Fruit fly (Drosophila melanogaster) whole organism, embryonic: ENCODE measurements around the gene mAChR-B.

ENCODE experiments used
- Aef1 ChIP-seq: fragments of 200-800 bp; sonication (Bioruptor generic); IDR thresholded peaks from 3 replicates; pipeline ENCODE4 v1.3.6; 2022; ENCODE audit warnings: missing biosample characterization, missing genetic modification characterization
- Awh ChIP-seq: fragments of 200-800 bp; sonication (Bioruptor generic); IDR thresholded peaks from 2 replicates; pipeline ENCODE4, ENCODE4 v1.3.6; 2022; ENCODE audit warnings: missing biosample characterization, missing genetic modification characterization
- CG11560 ChIP-seq: fragments of 200-800 bp; sonication (Bioruptor generic); IDR thresholded peaks from 3 replicates; pipeline ENCODE4 v1.3.6; 2022; ENCODE audit warnings: missing biosample characterization, missing genetic modification characterization
- CG11696 ChIP-seq: fragments of 200-800 bp; sonication (Bioruptor generic); IDR thresholded peaks from 2 replicates; pipeline ENCODE4 v1.3.6; 2022; ENCODE audit warnings: missing biosample characterization, missing genetic modification characterization
- CG13296 ChIP-seq: fragments of 200-800 bp; sonication (Bioruptor generic); optimal IDR thresholded peaks from 3 replicates; lab custom pipeline; 2018; ENCODE audit warnings: missing biosample characterization, mild to moderate bottlenecking, missing genetic modification characterization
- CG13894 ChIP-seq: fragments of 200-800 bp; sonication (Bioruptor generic); optimal IDR thresholded peaks from 3 replicates; lab custom pipeline; 2018; ENCODE audit warnings: missing biosample characterization, mild to moderate bottlenecking, missing genetic modification characterization, moderate library complexity
- CG14710 ChIP-seq: fragments of 200-800 bp; sonication (Bioruptor generic); optimal IDR thresholded peaks from 3 replicates; lab custom pipeline; 2019; ENCODE audit warnings: missing biosample characterization, mild to moderate bottlenecking, missing genetic modification characterization, moderate library complexity
- CG14860 ChIP-seq: fragments of 200-800 bp; sonication (Bioruptor generic); IDR thresholded peaks from 3 replicates; pipeline ENCODE4 v1.3.6; 2022; ENCODE audit warnings: missing biosample characterization, missing genetic modification characterization; ENCODE audit not compliant: partially characterized antibody
- CG1792 ChIP-seq: fragments of 200-800 bp; sonication (Bioruptor generic); optimal IDR thresholded peaks from 2 replicates; lab custom pipeline; 2016; ENCODE audit warnings: missing biosample characterization, missing genetic modification characterization
- CG18011 ChIP-seq: fragments of 200-800 bp; sonication (Bioruptor generic); optimal IDR thresholded peaks from 2 replicates; lab custom pipeline; 2017; ENCODE audit warnings: missing biosample characterization, missing genetic modification characterization, mild to moderate bottlenecking, moderate library complexity, missing genotype
- CG18476 ChIP-seq: fragments of 200-800 bp; sonication (Bioruptor generic); optimal IDR thresholded peaks from 2 replicates; lab custom pipeline; 2016; ENCODE audit warnings: missing biosample characterization, mild to moderate bottlenecking, missing genetic modification characterization
- CG33213 ChIP-seq: fragments of 200-800 bp; sonication (Bioruptor generic); optimal IDR thresholded peaks from 3 replicates; lab custom pipeline; 2016; ENCODE audit warnings: missing biosample characterization, missing genetic modification characterization
- CG42726 ChIP-seq: fragments of 200-800 bp; sonication (Bioruptor generic); IDR thresholded peaks from 2 replicates; pipeline ENCODE4 v1.3.6; 2022; ENCODE audit warnings: missing biosample characterization, missing genetic modification characterization; ENCODE audit not compliant: partially characterized antibody
- CG4282 ChIP-seq: fragments of 200-800 bp; sonication (Bioruptor generic); optimal IDR thresholded peaks from 2 replicates; lab custom pipeline; 2016; ENCODE audit warnings: missing biosample characterization, missing genetic modification characterization
- CG4404 ChIP-seq: fragments of 200-800 bp; sonication (Bioruptor generic); IDR thresholded peaks from 2 replicates; pipeline ENCODE4 v1.3.6; 2022; ENCODE audit warnings: missing biosample characterization, missing genetic modification characterization
- CG4730 ChIP-seq: fragments of 200-800 bp; sonication (Bioruptor generic); IDR thresholded peaks from 2 replicates; pipeline ENCODE4 v1.3.6; 2022; ENCODE audit warnings: missing biosample characterization, missing genetic modification characterization
- CG6175 ChIP-seq: fragments of 200-800 bp; sonication (Bioruptor generic); IDR thresholded peaks from 3 replicates; pipeline ENCODE4 v1.3.6; 2022; ENCODE audit warnings: missing biosample characterization, missing genetic modification characterization
- CG6272 ChIP-seq: fragments of 200-800 bp; sonication (Bioruptor generic); IDR thresholded peaks from 2 replicates; pipeline ENCODE4 v1.3.6; 2022; ENCODE audit warnings: missing biosample characterization, missing genetic modification characterization
- CG6791 ChIP-seq: fragments of 200-800 bp; sonication (Bioruptor generic); IDR thresholded peaks from 3 replicates; pipeline ENCODE4 v1.3.6; 2022; ENCODE audit warnings: missing biosample characterization, missing genetic modification characterization; ENCODE audit not compliant: partially characterized antibody
- CG7786 ChIP-seq: fragments of 200-800 bp; sonication (Bioruptor generic); optimal IDR thresholded peaks from 2 replicates; lab custom pipeline; 2016; ENCODE audit warnings: missing biosample characterization, missing genetic modification characterization
- CG9817 ChIP-seq: fragments of 200-800 bp; sonication (Bioruptor generic); optimal IDR thresholded peaks from 2 replicates; lab custom pipeline; 2018; ENCODE audit warnings: missing biosample characterization, mild to moderate bottlenecking, missing genetic modification characterization, moderate library complexity
- Dfd ChIP-seq, 2 experiments: fragments of >200 bp; optimal IDR thresholded peaks; 2 replicates each; lab custom pipeline; 2017; ENCODE audit warnings: missing biosample characterization in 2 of 2, missing genetic modification characterization in 2 of 2
- Dip2 ChIP-seq: fragments of 200-800 bp; sonication (Bioruptor generic); IDR thresholded peaks from 2 replicates; pipeline ENCODE4 v1.3.6; 2022; ENCODE audit warnings: missing biosample characterization, missing genetic modification characterization
- Fer3 ChIP-seq: fragments of 200-800 bp; sonication (Bioruptor generic); optimal IDR thresholded peaks from 2 replicates; lab custom pipeline; 2018; ENCODE audit warnings: missing biosample characterization, mild to moderate bottlenecking, missing genetic modification characterization, moderate library complexity
- Gsc ChIP-seq: fragments of 200-800 bp; sonication (Bioruptor generic); IDR thresholded peaks from 2 replicates; pipeline ENCODE4 v1.3.6; 2022; ENCODE audit warnings: missing biosample characterization, missing genetic modification characterization
- HLH4C ChIP-seq: fragments of 200-800 bp; sonication (Bioruptor generic); IDR thresholded peaks from 3 replicates; pipeline ENCODE4 v1.3.6; 2022; ENCODE audit warnings: missing biosample characterization, missing genetic modification characterization; ENCODE audit not compliant: partially characterized antibody
- HmgZ ChIP-seq: fragments of 200-800 bp; sonication (Bioruptor generic); optimal IDR thresholded peaks from 2 replicates; lab custom pipeline; 2018; ENCODE audit warnings: missing biosample characterization, mild to moderate bottlenecking, missing genetic modification characterization
- Hmr ChIP-seq: fragments of 200-800 bp; sonication (Bioruptor generic); optimal IDR thresholded peaks from 3 replicates; lab custom pipeline; 2017; ENCODE audit warnings: mild to moderate bottlenecking, missing biosample characterization, missing genetic modification reagents, missing genetic modification characterization
- MTF-1 ChIP-seq: fragments of 200-800 bp; sonication (Bioruptor generic); optimal IDR thresholded peaks from 2 replicates; lab custom pipeline; 2018; ENCODE audit warnings: missing biosample characterization, mild to moderate bottlenecking, missing genetic modification characterization, borderline replicate concordance
- NfI ChIP-seq: fragments of 200-800 bp; sonication (Bioruptor generic); optimal IDR thresholded peaks from 3 replicates; lab custom pipeline; 2018; ENCODE audit warnings: missing biosample characterization, mild to moderate bottlenecking, missing genetic modification characterization, moderate library complexity
- PHDP ChIP-seq: fragments of 200-800 bp; sonication (Bioruptor generic); optimal IDR thresholded peaks from 3 replicates; lab custom pipeline; 2018; ENCODE audit warnings: missing biosample characterization, mild to moderate bottlenecking, missing genetic modification characterization, moderate library complexity
- Ravus ChIP-seq: fragments of 200-800 bp; sonication (Bioruptor generic); IDR thresholded peaks from 2 replicates; pipeline ENCODE4 v1.3.6; 2022; ENCODE audit warnings: missing biosample characterization, missing genetic modification characterization
- Rfx ChIP-seq: fragments of 200-800 bp; sonication (Bioruptor generic); IDR thresholded peaks from 2 replicates; pipeline ENCODE4 v1.3.6; 2022; ENCODE audit warnings: missing biosample characterization, missing genetic modification characterization
- Sox100B ChIP-seq: fragments of 200-800 bp; sonication (Bioruptor generic); optimal IDR thresholded peaks from 3 replicates; lab custom pipeline; 2018; ENCODE audit warnings: missing biosample characterization, mild to moderate bottlenecking, missing genetic modification characterization
- Spps ChIP-seq: fragments of 200-800 bp; sonication (Bioruptor generic); optimal IDR thresholded peaks from 2 replicates; lab custom pipeline; 2018; ENCODE audit warnings: missing biosample characterization, mild to moderate bottlenecking, missing genetic modification characterization
- Taf1 ChIP-seq: fragments of 200-800 bp; sonication (Bioruptor generic); IDR thresholded peaks from 2 replicates; pipeline ENCODE4 v1.3.6; 2022; ENCODE audit warnings: missing biosample characterization, missing genetic modification characterization
- ab ChIP-seq: fragments of 200-800 bp; sonication (Bioruptor generic); optimal IDR thresholded peaks from 2 replicates; lab custom pipeline; 2016; ENCODE audit warnings: missing biosample characterization, missing genetic modification characterization
- ase ChIP-seq: fragments of 200-800 bp; sonication (Bioruptor generic); IDR thresholded peaks from 3 replicates; pipeline ENCODE4 v1.3.6; 2022; ENCODE audit warnings: missing biosample characterization, missing genetic modification characterization
- dmrt99B ChIP-seq: fragments of 200-800 bp; sonication (Bioruptor generic); optimal IDR thresholded peaks from 2 replicates; lab custom pipeline; 2018; ENCODE audit warnings: missing biosample characterization, mild to moderate bottlenecking, missing genetic modification characterization, moderate library complexity
- gem ChIP-seq: fragments of 200-800 bp; sonication (Bioruptor generic); optimal IDR thresholded peaks from 2 replicates; lab custom pipeline; 2019; ENCODE audit warnings: missing biosample characterization, mild to moderate bottlenecking, missing genetic modification characterization, moderate library complexity
- gfzf ChIP-seq: fragments of 200-800 bp; sonication (Bioruptor generic); optimal IDR thresholded peaks from 2 replicates; lab custom pipeline; 2016; ENCODE audit warnings: missing biosample characterization, mild to moderate bottlenecking, missing genetic modification characterization, moderate library complexity
- gsb-n ChIP-seq: fragments of 200-800 bp; sonication (Bioruptor generic); optimal IDR thresholded peaks from 3 replicates; lab custom pipeline; 2018; ENCODE audit warnings: missing biosample characterization, mild to moderate bottlenecking, missing genetic modification characterization
- hb ChIP-seq: fragments of 200-800 bp; sonication (Bioruptor generic); IDR thresholded peaks from 3 replicates; pipeline ENCODE4 v1.3.6; 2022; ENCODE audit warnings: missing biosample characterization, missing genetic modification characterization; ENCODE audit not compliant: partially characterized antibody
- luna ChIP-seq: fragments of 200-800 bp; sonication (Bioruptor generic); optimal IDR thresholded peaks from 2 replicates; lab custom pipeline; 2016; ENCODE audit warnings: missing biosample characterization, missing genetic modification characterization
- mld ChIP-seq: fragments of 200-800 bp; sonication (Bioruptor generic); IDR thresholded peaks from 3 replicates; pipeline ENCODE4 v1.3.6; 2022; ENCODE audit warnings: missing biosample characterization, missing genetic modification characterization; ENCODE audit not compliant: partially characterized antibody
- peb ChIP-seq: fragments of 200-800 bp; sonication (Bioruptor generic); IDR thresholded peaks from 2 replicates; pipeline ENCODE4 v1.3.6; 2022; ENCODE audit warnings: missing biosample characterization, missing genetic modification characterization
- rib ChIP-seq: fragments of 200-800 bp; sonication (Bioruptor generic); IDR thresholded peaks from 2 replicates; pipeline ENCODE4 v1.3.6; 2022; ENCODE audit warnings: missing biosample characterization, missing genetic modification characterization
- toy ChIP-seq: fragments of 200-800 bp; sonication (Bioruptor generic); IDR thresholded peaks from 2 replicates; pipeline ENCODE4 v1.3.6; 2022; ENCODE audit warnings: missing biosample characterization, missing genetic modification characterization
- trh ChIP-seq: fragments of 200-800 bp; sonication (Bioruptor generic); optimal IDR thresholded peaks from 2 replicates; lab custom pipeline; 2016; ENCODE audit warnings: missing biosample characterization, missing genetic modification characterization
- vvl ChIP-seq: fragments of 200-800 bp; sonication (Bioruptor generic); IDR thresholded peaks from 2 replicates; pipeline ENCODE4 v1.3.6; 2022; ENCODE audit warnings: missing biosample characterization, missing genetic modification characterization

The mAChR-B gene

dm6 chr3R:8110198-8110642 is 51.1 kb downstream of the mAChR-B start (continued):
- TF ChIP-seq CG13894 (tag; lab: Kevin White, UChicago) (peak; percentile 71), toy (GFP tag; lab: Robert Waterston, UW) (0 out of 2 replicates have a peak, but pooled peaks have one; percentile 29), CG18011 (GFP tag; lab: Kevin White, UChicago) (peak; percentile 16), HmgZ (tag; lab: Kevin White, UChicago) (peak; percentile 58), gfzf (no peak), CG6272 (GFP tag; lab: Robert Waterston, UW) (peak; percentile 52; the same call in 1 of the 2 replicates), Dfd (GFP tag; optimal IDR thresholded peaks at IDR 0.05; lab: Kevin White, UChicago) (no peak), CG6791 (GFP tag; lab: Robert Waterston, UW) (no peak), CG6175 (peak; percentile 56; the same call in 2 of the 3 replicates), peb (peak; percentile 56), Spps (tag; lab: Kevin White, UChicago) (peak; percentile 33), Fer3 (tag; lab: Kevin White, UChicago) (peak; percentile 75), CG42726 (no peak), vvl (GFP tag; lab: Robert Waterston, UW) (peak; percentile 71), Aef1 (GFP tag; lab: Robert Waterston, UW) (peak; percentile 46; the same call in 1 of the 3 replicates), dmrt99B (peak; percentile 77), PHDP (peak; percentile 64), CG4404 (GFP tag; lab: Robert Waterston, UW) (0 out of 2 replicates have a peak, but pooled peaks have one; percentile 12), Ravus (GFP tag; lab: Robert Waterston, UW) (no peak), CG7786 (GFP tag; lab: Kevin White, UChicago) (peak; percentile 68), gem (tag; lab: Kevin White, UChicago) (peak; percentile 78), trh (no peak), rib (GFP tag; lab: Robert Waterston, UW) (no peak), mld (GFP tag; lab: Robert Waterston, UW) (no peak), Gsc (GFP tag; lab: Robert Waterston, UW) (no peak), Sox100B (peak; percentile 39), CG18476 (GFP tag; lab: Kevin White, UChicago) (peak; percentile 7), NfI (GFP tag; lab: Kevin White, UChicago) (peak; percentile 69), CG14860 (no peak), CG13296 (GFP tag; lab: Kevin White, UChicago) (peak; percentile 22), CG4730 (0 out of 2 replicates have a peak, but pooled peaks have one; percentile 34), CG4282 (GFP tag; lab: Kevin White, UChicago) (peak; percentile 56), Rfx (GFP tag; lab: Robert Waterston, UW) (peak; percentile 66), CG11696 (GFP tag; lab: Robert Waterston, UW) (no peak), Taf1 (GFP tag; lab: Robert Waterston, UW) (no peak), CG14710 (tag; lab: Kevin White, UChicago) (peak; percentile 48), CG33213 (GFP tag; lab: Kevin White, UChicago) (no peak), Hmr (GFP tag; lab: Kevin White, UChicago) (peak; percentile 60), ase (GFP tag; lab: Robert Waterston, UW) (peak; percentile 46; the same call in 2 of the 3 replicates), ab (GFP tag; lab: Kevin White, UChicago) (peak; percentile 36), Awh (GFP tag; lab: Robert Waterston, UW) (peak; percentile 69), HLH4C (GFP tag; lab: Robert Waterston, UW) (no peak), luna (GFP tag; lab: Kevin White, UChicago) (no peak), gsb-n (tag; lab: Kevin White, UChicago) (peak; percentile 45), MTF-1 (GFP tag; lab: Kevin White, UChicago) (no peak), hb (no peak), Dip2 (GFP tag; lab: Robert Waterston, UW) (no peak), CG11560 (tag; lab: Robert Waterston, UW) (0 out of 3 replicates have a peak, but pooled peaks have one; percentile 37), CG1792 (peak; percentile 13), CG9817 (tag; lab: Kevin White, UChicago) (peak; percentile 68)
